Worm (Caenorhabditis elegans): Measurements from ENCODE around the gene nspf-3.

DNA sequence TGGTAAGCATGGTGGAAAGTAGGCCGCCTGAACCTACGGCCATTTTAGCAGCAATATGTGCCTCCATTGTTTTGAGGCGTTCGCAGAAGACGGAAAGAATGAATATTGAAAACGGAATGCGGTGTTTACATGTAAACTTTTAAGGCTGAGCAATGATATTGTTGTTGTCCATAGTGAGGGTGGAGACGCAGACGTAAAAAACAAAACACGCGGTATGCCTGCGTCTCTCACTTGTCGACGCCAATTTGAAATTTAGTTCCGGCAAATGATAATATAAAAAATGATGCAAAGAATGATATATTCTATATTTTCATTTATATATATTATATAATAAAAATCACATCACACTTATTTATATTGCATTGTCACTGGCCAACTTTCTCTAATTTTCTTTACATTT is 17.9 kb upstream of the nspf-3 start, which contains the start of gene Y47G7B.2:
- TF ChIP-seq flt-1 (GFP tag; IDR thresholded peaks at IDR 0.05) (no peak), med-1 (GFP tag; optimal IDR thresholded peaks at IDR 0.05; ENCODE audit: insufficient read depth) (no peak), ztf-23 (GFP tag; IDR thresholded peaks at IDR 0.05) (no peak), klf-2 (GFP tag; conservative IDR thresholded peaks at IDR 0.05) (no peak), ref-1 (GFP tag; conservative IDR thresholded peaks at IDR 0.05) (no peak), tab-1 (GFP tag; IDR thresholded peaks at IDR 0.05) (no peak), T22C8.4 (GFP tag; IDR thresholded peaks at IDR 0.05) (no peak), cog-1 (tag; optimal IDR thresholded peaks at IDR 0.05) (no peak)

Data from whole organism, midembryonic.